Fruit fly (Drosophila melanogaster) whole organism, embryonic: ENCODE results near the gene Acsx3.

Source experiments
- ATbp ChIP-seq: fragments of 200-800 bp; sonication (Bioruptor generic); optimal IDR thresholded peaks from 2 replicates; lab custom pipeline; 2017; ENCODE audit warnings: missing biosample characterization, mild to moderate bottlenecking, missing genetic modification characterization, missing genetic modification reagents
- Awh ChIP-seq: fragments of 200-800 bp; sonication (Bioruptor generic); IDR thresholded peaks from 2 replicates; pipeline ENCODE4, ENCODE4 v1.3.6; 2022; ENCODE audit warnings: missing biosample characterization, missing genetic modification characterization
- CG11247 ChIP-seq: fragments of 200-800 bp; sonication (Bioruptor generic); IDR thresholded peaks from 2 replicates; pipeline ENCODE4 v1.3.6; 2022; ENCODE audit warnings: missing biosample characterization, missing genetic modification characterization
- CG12071 ChIP-seq: fragments of 200-800 bp; sonication (Bioruptor generic); optimal IDR thresholded peaks from 3 replicates; lab custom pipeline; 2018; ENCODE audit warnings: missing biosample characterization, mild to moderate bottlenecking, missing genetic modification characterization
- CG12155 ChIP-seq: fragments of 200-800 bp; sonication (Bioruptor generic); optimal IDR thresholded peaks from 3 replicates; lab custom pipeline; 2016; ENCODE audit warnings: missing biosample characterization, missing genetic modification characterization
- CG13287 ChIP-seq: fragments of 200-800 bp; sonication (Bioruptor generic); IDR thresholded peaks from 2 replicates; pipeline ENCODE4 v1.3.6; 2022; ENCODE audit warnings: missing biosample characterization, missing genetic modification characterization; ENCODE audit not compliant: partially characterized antibody
- CG13624 ChIP-seq: fragments of 200-800 bp; sonication (Bioruptor generic); optimal IDR thresholded peaks from 2 replicates; lab custom pipeline; 2016; ENCODE audit warnings: missing biosample characterization, missing genetic modification characterization
- CG15601 ChIP-seq: fragments of 200-800 bp; sonication (Bioruptor generic); optimal IDR thresholded peaks from 3 replicates; lab custom pipeline; 2019; ENCODE audit warnings: missing biosample characterization, mild to moderate bottlenecking, missing genetic modification characterization, moderate library complexity
- CG2202 ChIP-seq: fragments of 200-800 bp; sonication (Bioruptor generic); optimal IDR thresholded peaks from 2 replicates; lab custom pipeline; 2018; ENCODE audit warnings: missing biosample characterization, mild to moderate bottlenecking, missing genetic modification characterization
- CG30431 ChIP-seq: fragments of 200-800 bp; sonication (Bioruptor generic); optimal IDR thresholded peaks from 2 replicates; lab custom pipeline; 2017; ENCODE audit warnings: missing biosample characterization, missing genetic modification characterization
- CG31365 ChIP-seq: fragments of 200-800 bp; sonication (Bioruptor generic); optimal IDR thresholded peaks from 2 replicates; lab custom pipeline; 2018; ENCODE audit warnings: missing biosample characterization, mild to moderate bottlenecking, missing genetic modification characterization
- CG3281 ChIP-seq: fragments of 200-800 bp; sonication (Bioruptor generic); optimal IDR thresholded peaks from 3 replicates; lab custom pipeline; 2017; ENCODE audit warnings: missing biosample characterization, mild to moderate bottlenecking, missing genetic modification characterization
- CG43689 ChIP-seq: fragments of 200-800 bp; sonication (Bioruptor generic); IDR thresholded peaks from 2 replicates; pipeline ENCODE4 v1.3.6; 2022; ENCODE audit warnings: missing biosample characterization, missing genetic modification characterization
- CG4617 ChIP-seq: fragments of 200-800 bp; sonication (Bioruptor generic); optimal IDR thresholded peaks from 3 replicates; lab custom pipeline; 2016; ENCODE audit warnings: missing biosample characterization, missing genetic modification characterization, borderline replicate concordance
- CG7745 ChIP-seq: fragments of 200-800 bp; sonication (Bioruptor generic); optimal IDR thresholded peaks from 2 replicates; lab custom pipeline; 2018; ENCODE audit warnings: missing biosample characterization, mild to moderate bottlenecking, missing genetic modification characterization, moderate library complexity
- CG7839 ChIP-seq: fragments of 200-800 bp; sonication (Bioruptor generic); optimal IDR thresholded peaks from 3 replicates; lab custom pipeline; 2018; ENCODE audit warnings: missing biosample characterization, mild to moderate bottlenecking, missing genetic modification characterization, moderate library complexity
- CG8388 ChIP-seq: fragments of 200-800 bp; sonication (Bioruptor generic); optimal IDR thresholded peaks from 2 replicates; lab custom pipeline; 2019; ENCODE audit warnings: missing biosample characterization, mild to moderate bottlenecking, missing genetic modification characterization, moderate library complexity
- CG8765 ChIP-seq: fragments of 200-800 bp; sonication (Bioruptor generic); IDR thresholded peaks from 2 replicates; pipeline ENCODE4 v1.3.6; 2022; ENCODE audit warnings: missing biosample characterization, missing genetic modification characterization
- CG9215 ChIP-seq: fragments of 200-800 bp; sonication (Bioruptor generic); IDR thresholded peaks from 2 replicates; pipeline ENCODE4 v1.3.6; 2022; ENCODE audit warnings: missing biosample characterization, missing genetic modification characterization
- Dbx ChIP-seq: fragments of 200-800 bp; sonication (Bioruptor generic); IDR thresholded peaks from 3 replicates; pipeline ENCODE4 v1.3.6; 2022; ENCODE audit warnings: missing biosample characterization, missing genetic modification characterization
- Deaf1 ChIP-seq: fragments of 200-800 bp; optimal IDR thresholded peaks from 3 replicates; lab custom pipeline; 2019; ENCODE audit warnings: missing biosample characterization, mild to moderate bottlenecking, missing genetic modification characterization, moderate library complexity
- Dip3 ChIP-seq: fragments of 200-800 bp; sonication (Bioruptor generic); optimal IDR thresholded peaks from 3 replicates; lab custom pipeline; 2016; ENCODE audit warnings: missing biosample characterization, missing genetic modification characterization
- Drgx ChIP-seq: fragments of 200-800 bp; sonication (Bioruptor generic); IDR thresholded peaks from 2 replicates; pipeline ENCODE4 v1.3.6; 2022; ENCODE audit warnings: missing biosample characterization, missing genetic modification characterization
- Ets65A ChIP-seq: fragments of 200-800 bp; sonication (Bioruptor generic); peaks from one replicate; lab custom pipeline; 2016; ENCODE audit warnings: missing biosample characterization, missing genetic modification characterization
- Ets97D ChIP-seq: fragments of 200-800 bp; sonication (Bioruptor generic); optimal IDR thresholded peaks from 3 replicates; lab custom pipeline; 2016; ENCODE audit warnings: missing biosample characterization, missing genetic modification characterization
- Fer1 ChIP-seq: fragments of 200-800 bp; sonication (Bioruptor generic); optimal IDR thresholded peaks from 2 replicates; lab custom pipeline; 2017; ENCODE audit warnings: missing biosample characterization, mild to moderate bottlenecking, missing genetic modification characterization
- HLH4C ChIP-seq: fragments of 200-800 bp; sonication (Bioruptor generic); IDR thresholded peaks from 3 replicates; pipeline ENCODE4 v1.3.6; 2022; ENCODE audit warnings: missing biosample characterization, missing genetic modification characterization; ENCODE audit not compliant: partially characterized antibody
- Hey ChIP-seq: fragments of 200-800 bp; sonication (Bioruptor generic); optimal IDR thresholded peaks from 3 replicates; lab custom pipeline; 2018; ENCODE audit warnings: missing biosample characterization, mild to moderate bottlenecking, missing genetic modification characterization
- NC2α ChIP-seq: fragments of 200-800 bp; sonication (Bioruptor generic); optimal IDR thresholded peaks from 2 replicates; lab custom pipeline; 2016; ENCODE audit warnings: missing biosample characterization, missing genetic modification characterization
- Scr ChIP-seq: fragments of 200-800 bp; sonication (Bioruptor generic); IDR thresholded peaks from 2 replicates; pipeline ENCODE4 v1.3.6; 2022; ENCODE audit warnings: missing biosample characterization, missing genetic modification characterization; ENCODE audit not compliant: partially characterized antibody
- ci ChIP-seq: fragments of 200-800 bp; sonication (Bioruptor generic); IDR thresholded peaks from 3 replicates; pipeline ENCODE4 v1.3.6; 2022; ENCODE audit warnings: missing biosample characterization, missing genetic modification characterization
- danr ChIP-seq: fragments of 200-800 bp; sonication (Bioruptor generic); IDR thresholded peaks from 2 replicates; pipeline ENCODE4 v1.3.6; 2022; ENCODE audit warnings: missing biosample characterization, missing genetic modification characterization
- ems ChIP-seq: fragments of 200-800 bp; sonication (Bioruptor generic); optimal IDR thresholded peaks from 3 replicates; lab custom pipeline; 2016; ENCODE audit warnings: missing biosample characterization, missing genetic modification characterization
- fd102C ChIP-seq: fragments of 200-800 bp; sonication (Bioruptor generic); optimal IDR thresholded peaks from 2 replicates; lab custom pipeline; 2018; ENCODE audit warnings: missing biosample characterization, mild to moderate bottlenecking, missing genetic modification characterization, moderate library complexity
- hb ChIP-seq: fragments of 200-800 bp; sonication (Bioruptor generic); IDR thresholded peaks from 3 replicates; pipeline ENCODE4 v1.3.6; 2022; ENCODE audit warnings: missing biosample characterization, missing genetic modification characterization; ENCODE audit not compliant: partially characterized antibody
- hbn ChIP-seq: fragments of 200-800 bp; sonication (Bioruptor generic); IDR thresholded peaks from 2 replicates; pipeline ENCODE4 v1.3.6; 2022; ENCODE audit warnings: missing biosample characterization, missing genetic modification characterization; ENCODE audit not compliant: partially characterized antibody
- ind ChIP-seq: fragments of 200-800 bp; sonication (Bioruptor generic); optimal IDR thresholded peaks from 3 replicates; lab custom pipeline; 2016; ENCODE audit warnings: missing biosample characterization, missing genetic modification characterization
- insv ChIP-seq, 2 experiments: fragments of 200-800 bp; sonication (Bioruptor generic); optimal IDR thresholded peaks; 3 replicates each; lab custom pipeline; 2016 to 2018; ENCODE audit warnings: missing biosample characterization in 2 of 2, missing genetic modification characterization in 2 of 2
- run ChIP-seq: fragments of 200-800 bp; sonication (Bioruptor generic); optimal IDR thresholded peaks from 3 replicates; lab custom pipeline; 2018; ENCODE audit warnings: missing biosample characterization, mild to moderate bottlenecking, missing genetic modification characterization
- scrt ChIP-seq: fragments of 200-800 bp; sonication (Bioruptor generic); optimal IDR thresholded peaks from 2 replicates; lab custom pipeline; 2018; ENCODE audit warnings: missing biosample characterization, mild to moderate bottlenecking, missing genetic modification characterization, moderate library complexity
- shn ChIP-seq: fragments of 200-800 bp; sonication (Bioruptor generic); optimal IDR thresholded peaks from 3 replicates; lab custom pipeline; 2016; ENCODE audit warnings: missing biosample characterization, missing genetic modification characterization
- stwl ChIP-seq: fragments of 200-800 bp; sonication (Bioruptor generic); optimal IDR thresholded peaks from 3 replicates; lab custom pipeline; 2018; ENCODE audit warnings: missing biosample characterization, mild to moderate bottlenecking, missing genetic modification characterization, moderate library complexity
- tio ChIP-seq: fragments of 200-800 bp; sonication (Bioruptor generic); optimal IDR thresholded peaks from 2 replicates; lab custom pipeline; 2017; ENCODE audit warnings: missing biosample characterization, missing genetic modification characterization, inconsistent platforms
- toy ChIP-seq: fragments of 200-800 bp; sonication (Bioruptor generic); IDR thresholded peaks from 2 replicates; pipeline ENCODE4 v1.3.6; 2022; ENCODE audit warnings: missing biosample characterization, missing genetic modification characterization
- trh ChIP-seq: fragments of 200-800 bp; sonication (Bioruptor generic); optimal IDR thresholded peaks from 2 replicates; lab custom pipeline; 2016; ENCODE audit warnings: missing biosample characterization, missing genetic modification characterization
- vnd ChIP-seq: fragments of 200-800 bp; sonication (Bioruptor generic); IDR thresholded peaks from 3 replicates; pipeline ENCODE4 v1.3.6; 2022; ENCODE audit warnings: missing biosample characterization, missing genetic modification characterization; ENCODE audit not compliant: partially characterized antibody
- yki ChIP-seq: fragments of >200 bp; optimal IDR thresholded peaks from 3 replicates; lab custom pipeline; 2018
- zen2 ChIP-seq: fragments of 200-800 bp; sonication (Bioruptor generic); IDR thresholded peaks from 3 replicates; pipeline ENCODE4 v1.3.6; 2022; ENCODE audit warnings: missing biosample characterization, missing genetic modification characterization; ENCODE audit not compliant: partially characterized antibody
- zf30C ChIP-seq: fragments of 200-800 bp; sonication (Bioruptor generic); optimal IDR thresholded peaks from 3 replicates; lab custom pipeline; 2018; ENCODE audit warnings: missing biosample characterization, mild to moderate bottlenecking, missing genetic modification characterization

Acsx3 gene

DNA sequence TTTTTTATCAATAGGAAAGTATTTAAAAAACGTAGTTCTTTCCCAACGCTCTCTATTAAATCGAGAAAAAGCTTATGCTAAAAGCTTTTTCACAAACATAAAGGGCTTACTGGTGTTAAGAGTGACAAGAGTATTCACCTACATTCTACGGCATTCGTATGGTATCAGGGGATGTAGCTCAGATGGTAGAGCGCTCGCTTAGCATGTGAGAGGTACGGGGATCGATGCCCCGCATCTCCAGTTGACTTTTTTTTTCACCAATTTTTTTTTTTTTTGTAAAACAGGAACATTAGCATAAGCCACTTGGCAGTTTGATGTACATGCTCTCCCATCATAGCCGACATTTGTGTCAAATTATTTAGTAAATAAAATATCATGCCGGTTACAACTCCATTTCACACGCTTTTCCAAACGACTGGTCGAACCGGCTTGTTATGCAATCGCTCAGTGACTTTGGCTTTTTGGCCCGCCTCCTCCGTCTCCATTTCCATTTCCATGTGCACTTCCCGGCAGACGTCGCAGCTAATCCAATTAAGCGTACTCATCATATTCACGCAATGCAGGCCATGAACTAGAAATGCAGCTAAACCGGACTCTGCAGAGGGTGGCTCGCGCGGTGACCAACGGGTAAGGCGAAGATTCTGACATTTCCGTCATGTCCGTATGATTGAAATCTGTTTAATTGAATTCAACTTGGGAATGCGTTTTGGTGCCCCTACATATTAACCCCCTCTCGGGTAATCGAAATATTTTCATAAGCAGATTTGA is 9.9 kb downstream of the Acsx3 start (continued):
- TF ChIP-seq danr (GFP tag; lab: Robert Waterston, UW) (no peak), HLH4C (GFP tag; lab: Robert Waterston, UW) (peak; percentile 86), ind (no peak), CG15601 (tag; lab: Kevin White, UChicago) (no peak), CG43689 (no peak), NC2α (GFP tag; lab: Kevin White, UChicago) (no peak), CG7745 (tag; lab: Kevin White, UChicago) (no peak), CG31365 (tag; lab: Kevin White, UChicago) (no peak), ems (no peak), fd102C (GFP tag; lab: Kevin White, UChicago) (peak; percentile 25), hbn (0 out of 2 replicates have a peak, but pooled peaks have one; percentile 29), CG12155 (GFP tag; lab: Kevin White, UChicago) (no peak), insv (GFP tag; optimal IDR thresholded peaks at IDR 0.05; lab: Kevin White, UChicago) (no peak), CG8765 (GFP tag; lab: Robert Waterston, UW) (no peak), CG9215 (GFP tag; lab: Robert Waterston, UW) (no peak), toy (GFP tag; lab: Robert Waterston, UW) (no peak), Ets65A (GFP tag; lab: Kevin White, UChicago) (peak; percentile 85), hb (GFP tag; lab: Robert Waterston, UW) (peak; percentile 83), vnd (GFP tag; lab: Robert Waterston, UW) (peak; percentile 78; the same call in 2 of the 3 replicates), Ets97D (GFP tag; lab: Kevin White, UChicago) (no peak), CG2202 (tag; lab: Kevin White, UChicago) (no peak), trh (GFP tag; lab: Kevin White, UChicago) (no peak), Scr (GFP tag; lab: Robert Waterston, UW) (peak; percentile 79), CG8388 (GFP tag; lab: Kevin White, UChicago) (no peak), CG12071 (GFP tag; lab: Kevin White, UChicago) (no peak), run (tag; lab: Kevin White, UChicago) (no peak), Hey (tag; lab: Kevin White, UChicago) (no peak), shn (GFP tag; lab: Kevin White, UChicago) (no peak), CG3281 (GFP tag; lab: Kevin White, UChicago) (no peak), stwl (tag; lab: Kevin White, UChicago) (no peak), CG30431 (GFP tag; lab: Kevin White, UChicago) (no peak), Drgx (GFP tag; lab: Robert Waterston, UW) (no peak), CG7839 (no peak), Fer1 (no peak), CG4617 (GFP tag; lab: Kevin White, UChicago) (no peak), zf30C (no peak), tio (no peak), Deaf1 (tag; lab: Kevin White, UChicago) (no peak), CG13287 (GFP tag; lab: Robert Waterston, UW) (peak; percentile 32; the same call in 1 of the 2 replicates), ci (GFP tag; lab: Robert Waterston, UW) (no peak; the same call in 2 of the 3 replicates), zen2 (GFP tag; lab: Robert Waterston, UW) (peak; percentile 73; the same call in 2 of the 3 replicates), Dip3 (GFP tag; lab: Kevin White, UChicago) (no peak), yki (no peak), scrt (GFP tag; lab: Kevin White, UChicago) (no peak), Awh (0 out of 2 replicates have a peak, but pooled peaks have one; percentile 39), Dbx (GFP tag; lab: Robert Waterston, UW) (0 out of 3 replicates have a peak, but pooled peaks have one; percentile 8), ATbp (no peak), CG13624 (GFP tag; lab: Kevin White, UChicago) (no peak), CG11247 (GFP tag; lab: Robert Waterston, UW) (no peak)
